Fruit fly (Drosophila melanogaster) whole organism, adult: Measurements from ENCODE around the gene asl.

ENCODE experiments used
- CG11617 ChIP-seq: fragments of 200-800 bp; sonication (Bioruptor generic); optimal IDR thresholded peaks from 2 replicates; lab custom pipeline; 2017; ENCODE audit warnings: mild to moderate bottlenecking, missing biosample characterization, missing genetic modification reagents, missing genetic modification characterization
- Clk ChIP-seq: fragments of 200-800 bp; sonication (Bioruptor generic); optimal IDR thresholded peaks from 2 replicates; lab custom pipeline; 2017; ENCODE audit warnings: missing biosample characterization, missing genetic modification characterization

- TF ChIP-seq CG11617 (GFP tag; lab: Kevin White, UChicago) (no peak), Clk (GFP tag; lab: Kevin White, UChicago) (no peak)
Observed at dm6 chr3R:5611167-5611566, 4.8 kb upstream of the asl start.
